Fruit fly (Drosophila melanogaster) whole organism, prepupa: ENCODE results near the gene brat.

Experiments used
- CG10631 ChIP-seq: fragments of 200-800 bp; sonication (Bioruptor generic); optimal IDR thresholded peaks from 2 replicates; lab custom pipeline; 2016; ENCODE audit warnings: missing biosample characterization, missing genetic modification characterization
- CG11294 ChIP-seq: fragments of 200-800 bp; sonication (Bioruptor generic); IDR thresholded peaks from 2 replicates; pipeline ENCODE4 v1.3.6; 2022; ENCODE audit warnings: missing biosample characterization, missing genetic modification characterization
- CG11762 ChIP-seq: fragments of 200-800 bp; sonication (Bioruptor generic); optimal IDR thresholded peaks from 3 replicates; lab custom pipeline; 2016; ENCODE audit warnings: missing biosample characterization, missing genetic modification characterization; ENCODE audit not compliant: insufficient read depth
- CG11902 ChIP-seq: fragments of 200-800 bp; sonication (Bioruptor generic); optimal IDR thresholded peaks from 3 replicates; lab custom pipeline; 2016; ENCODE audit warnings: missing biosample characterization, missing genetic modification characterization
- CG15336 ChIP-seq: fragments of 200-800 bp; sonication (Bioruptor generic); IDR thresholded peaks from 2 replicates; pipeline ENCODE4 v1.3.6; 2022; ENCODE audit warnings: missing biosample characterization, missing genetic modification characterization
- CG1621 ChIP-seq: fragments of 200-800 bp; sonication (Bioruptor generic); optimal IDR thresholded peaks from 3 replicates; lab custom pipeline; 2018; ENCODE audit warnings: missing biosample characterization, mild to moderate bottlenecking, missing genetic modification characterization
- CG16779 ChIP-seq: fragments of 200-800 bp; sonication (Bioruptor generic); optimal IDR thresholded peaks from 3 replicates; lab custom pipeline; 2017; ENCODE audit warnings: missing biosample characterization, mild to moderate bottlenecking, missing genetic modification characterization
- CG3032 ChIP-seq: fragments of 200-800 bp; optimal IDR thresholded peaks from 2 replicates; lab custom pipeline; 2019; ENCODE audit warnings: missing biosample characterization, mild to moderate bottlenecking, missing genetic modification characterization, moderate library complexity
- CG31627 ChIP-seq: fragments of 200-800 bp; sonication (Bioruptor generic); optimal IDR thresholded peaks from 3 replicates; lab custom pipeline; 2016; ENCODE audit warnings: missing biosample characterization, missing genetic modification characterization
- CG32006 ChIP-seq: fragments of 200-800 bp; sonication (Bioruptor generic); optimal IDR thresholded peaks from 3 replicates; lab custom pipeline; 2017; ENCODE audit warnings: missing biosample characterization, mild to moderate bottlenecking, missing genetic modification characterization
- CG3919 ChIP-seq: fragments of 200-800 bp; sonication (Bioruptor generic); optimal IDR thresholded peaks from 3 replicates; lab custom pipeline; 2016; ENCODE audit warnings: missing biosample characterization, missing genetic modification characterization
- CG4318 ChIP-seq: fragments of 200-800 bp; sonication (Bioruptor generic); optimal IDR thresholded peaks from 3 replicates; lab custom pipeline; 2017; ENCODE audit warnings: missing biosample characterization, mild to moderate bottlenecking, missing genetic modification characterization
- CG6163 ChIP-seq: fragments of 200-800 bp; sonication (Bioruptor generic); IDR thresholded peaks from 3 replicates; pipeline ENCODE4 v1.3.6; 2022; ENCODE audit warnings: missing biosample characterization, missing genetic modification characterization
- CG6792 ChIP-seq: fragments of 200-800 bp; sonication (Bioruptor generic); optimal IDR thresholded peaks from 3 replicates; lab custom pipeline; 2016; ENCODE audit warnings: missing biosample characterization, missing genetic modification characterization
- CG6854 ChIP-seq: fragments of 200-800 bp; sonication (Bioruptor generic); optimal IDR thresholded peaks from 2 replicates; lab custom pipeline; 2017; ENCODE audit warnings: missing biosample characterization, mild to moderate bottlenecking, missing genetic modification characterization
- CG7368 ChIP-seq: fragments of 200-800 bp; sonication (Bioruptor generic); optimal IDR thresholded peaks from 3 replicates; lab custom pipeline; 2016; ENCODE audit warnings: missing biosample characterization, missing genetic modification characterization
- CG8119 ChIP-seq: fragments of 200-800 bp; sonication (Bioruptor generic); IDR thresholded peaks from 3 replicates; pipeline ENCODE4 v1.3.6; 2022; ENCODE audit warnings: missing biosample characterization, missing genetic modification characterization
- CG8319 ChIP-seq: fragments of 200-800 bp; sonication (Bioruptor generic); optimal IDR thresholded peaks from 3 replicates; lab custom pipeline; 2016; ENCODE audit warnings: missing biosample characterization, missing genetic modification characterization
- CG8632 ChIP-seq: fragments of 200-800 bp; sonication (Bioruptor generic); optimal IDR thresholded peaks from 3 replicates; lab custom pipeline; 2016; ENCODE audit warnings: missing biosample characterization, missing genetic modification characterization
- CG9139 ChIP-seq: fragments of 200-800 bp; sonication (Bioruptor generic); optimal IDR thresholded peaks from 3 replicates; lab custom pipeline; 2017; ENCODE audit warnings: missing biosample characterization, mild to moderate bottlenecking, missing genetic modification characterization
- Eip75B ChIP-seq: fragments of 200-800 bp; sonication (Bioruptor generic); optimal IDR thresholded peaks from 3 replicates; lab custom pipeline; 2016; ENCODE audit warnings: missing biosample characterization, missing genetic modification characterization
- Eip93F ChIP-seq: fragments of 200-800 bp; sonication (Bioruptor generic); optimal IDR thresholded peaks from 2 replicates; lab custom pipeline; 2016; ENCODE audit warnings: missing biosample characterization, mild to moderate bottlenecking, missing genetic modification characterization
- Ets21C ChIP-seq: fragments of 200-800 bp; sonication (Bioruptor generic); optimal IDR thresholded peaks from 3 replicates; lab custom pipeline; 2016; ENCODE audit warnings: missing biosample characterization, missing genetic modification characterization
- Ets96B ChIP-seq: fragments of 200-800 bp; optimal IDR thresholded peaks from 2 replicates; lab custom pipeline; 2019; ENCODE audit warnings: missing biosample characterization, mild to moderate bottlenecking, missing genetic modification characterization, moderate library complexity
- Gug ChIP-seq: fragments of 200-800 bp; sonication (Bioruptor generic); IDR thresholded peaks from 2 replicates; pipeline ENCODE4 v1.3.6; 2022; ENCODE audit warnings: missing biosample characterization, missing genetic modification characterization
- Hr39 ChIP-seq: fragments of 200-800 bp; sonication (Bioruptor generic); optimal IDR thresholded peaks from 2 replicates; lab custom pipeline; 2016; ENCODE audit warnings: missing biosample characterization, missing genetic modification characterization
- Hr4 ChIP-seq: fragments of 200-800 bp; sonication (Bioruptor generic); optimal IDR thresholded peaks from 3 replicates; lab custom pipeline; 2016; ENCODE audit warnings: missing biosample characterization, missing genetic modification characterization
- Met ChIP-seq: fragments of 200-800 bp; sonication (Bioruptor generic); optimal IDR thresholded peaks from 3 replicates; lab custom pipeline; 2016; ENCODE audit warnings: missing biosample characterization, missing genetic modification characterization
- OdsH ChIP-seq: fragments of 200-800 bp; sonication (Bioruptor generic); optimal IDR thresholded peaks from 3 replicates; lab custom pipeline; 2016; ENCODE audit warnings: missing biosample characterization, missing genetic modification characterization
- Smox ChIP-seq: fragments of 200-800 bp; sonication (Bioruptor generic); optimal IDR thresholded peaks from 3 replicates; lab custom pipeline; 2016; ENCODE audit warnings: missing biosample characterization, missing genetic modification characterization
- Sox102F ChIP-seq: fragments of 200-800 bp; sonication (Bioruptor generic); optimal IDR thresholded peaks from 2 replicates; lab custom pipeline; 2016; ENCODE audit warnings: missing biosample characterization, mild to moderate bottlenecking, missing genetic modification characterization
- Sox14 ChIP-seq: fragments of 200-800 bp; sonication (Bioruptor generic); optimal IDR thresholded peaks from 3 replicates; lab custom pipeline; 2016; ENCODE audit warnings: missing biosample characterization, missing genetic modification characterization
- achi ChIP-seq: fragments of 200-800 bp; sonication (Bioruptor generic); optimal IDR thresholded peaks from 3 replicates; lab custom pipeline; 2016; ENCODE audit warnings: missing biosample characterization, missing genetic modification characterization
- cyc ChIP-seq: fragments of 200-800 bp; sonication (Bioruptor generic); optimal IDR thresholded peaks from 3 replicates; lab custom pipeline; 2016; ENCODE audit warnings: missing biosample characterization, missing genetic modification characterization
- dsx ChIP-seq: fragments of 200-800 bp; optimal IDR thresholded peaks from 3 replicates; lab custom pipeline; 2019; ENCODE audit warnings: missing biosample characterization, mild to moderate bottlenecking, missing genetic modification characterization, moderate library complexity; ENCODE audit not compliant: poor library complexity, severe bottlenecking
- fd59A ChIP-seq: fragments of 200-800 bp; sonication (Bioruptor generic); optimal IDR thresholded peaks from 2 replicates; lab custom pipeline; 2017; ENCODE audit warnings: missing biosample characterization, mild to moderate bottlenecking, missing genetic modification characterization, missing genetic modification reagents
- fd85E ChIP-seq: fragments of 200-800 bp; sonication (Bioruptor generic); optimal IDR thresholded peaks from 3 replicates; lab custom pipeline; 2016; ENCODE audit warnings: missing biosample characterization, missing genetic modification characterization
- fkh ChIP-seq: fragments of 200-800 bp; sonication (Bioruptor generic); optimal IDR thresholded peaks from 3 replicates; lab custom pipeline; 2017; ENCODE audit warnings: missing biosample characterization, mild to moderate bottlenecking, missing genetic modification characterization, moderate library complexity
- net ChIP-seq: fragments of 200-800 bp; sonication (Bioruptor generic); optimal IDR thresholded peaks from 3 replicates; lab custom pipeline; 2016; ENCODE audit warnings: missing biosample characterization, missing genetic modification characterization
- pdm3 ChIP-seq: fragments of 200-800 bp; sonication (Bioruptor generic); optimal IDR thresholded peaks from 3 replicates; lab custom pipeline; 2016; ENCODE audit warnings: missing biosample characterization, missing genetic modification characterization
- salr ChIP-seq, 2 experiments: fragments of 200-800 bp; sonication (Bioruptor generic); optimal IDR thresholded peaks; 3 replicates each; lab custom pipeline; 2016 to 2018; ENCODE audit warnings: missing biosample characterization in 2 of 2, missing genetic modification characterization in 2 of 2, mild to moderate bottlenecking in 1 of 2
- ss ChIP-seq, 2 experiments: fragments of 200-800 bp; sonication (Bioruptor generic); optimal IDR thresholded peaks; 2 replicates in 1 of 2; 3 replicates in 1 of 2; lab custom pipeline; 2017 to 2018; ENCODE audit warnings: mild to moderate bottlenecking in 2 of 2, missing biosample characterization in 2 of 2, missing genetic modification characterization in 2 of 2, moderate library complexity in 1 of 2
- svp ChIP-seq: fragments of 200-800 bp; sonication (Bioruptor generic); peaks from one replicate; lab custom pipeline; 2016; ENCODE audit warnings: missing biosample characterization, missing genetic modification characterization
- topi ChIP-seq: fragments of 200-800 bp; sonication (Bioruptor generic); optimal IDR thresholded peaks from 3 replicates; lab custom pipeline; 2016; ENCODE audit warnings: missing biosample characterization, missing genetic modification characterization
- vri ChIP-seq: fragments of 200-800 bp; sonication (Bioruptor generic); optimal IDR thresholded peaks from 3 replicates; lab custom pipeline; 2016; ENCODE audit warnings: missing biosample characterization, mild to moderate bottlenecking, missing genetic modification characterization

Gene brat

dm6 chr2L:19196443-19197044, 62.9 kb downstream of the brat start (continued):
- TF ChIP-seq OdsH (GFP tag; lab: Kevin White, UChicago): peak; percentile 81
- peak; percentile 51 for TF ChIP-seq CG11294 (GFP tag; lab: Robert Waterston, UW)
- peak; percentile 85 for TF ChIP-seq Hr39
- peak; percentile 83 for TF ChIP-seq Smox (GFP tag; lab: Kevin White, UChicago)
- peak; percentile 33 for TF ChIP-seq CG4318 (GFP tag; lab: Kevin White, UChicago)
- peak; percentile 58 to 85 for TF ChIP-seq salr (GFP tag; optimal IDR thresholded peaks at IDR 0.05; lab: Kevin White, UChicago)
- TF ChIP-seq CG6854 (GFP tag; lab: Kevin White, UChicago): peak; percentile 58
- TF ChIP-seq Ets21C (GFP tag; lab: Kevin White, UChicago): peak; percentile 82
- peak; percentile 72 for TF ChIP-seq Gug
- TF ChIP-seq CG32006: peak; percentile 47
- peak; percentile 82 to 86 for TF ChIP-seq ss (GFP tag; optimal IDR thresholded peaks at IDR 0.05; lab: Kevin White, UChicago)
- peak; percentile 83 for TF ChIP-seq CG3032 (tag; lab: Kevin White, UChicago)
- peak; percentile 88 for TF ChIP-seq Ets96B (tag; lab: Kevin White, UChicago)
- peak; percentile 78 for TF ChIP-seq net (GFP tag; lab: Kevin White, UChicago)
- peak; percentile 48 for TF ChIP-seq Eip93F (GFP tag; lab: Kevin White, UChicago)
- TF ChIP-seq pdm3 (GFP tag; lab: Kevin White, UChicago): peak; percentile 78
- TF ChIP-seq, all 60 proteins: peak for 57

- TF ChIP-seq Hr39 (no peak), Ets21C (GFP tag; lab: Kevin White, UChicago) (no peak), OdsH (GFP tag; lab: Kevin White, UChicago) (no peak), cyc (GFP tag; lab: Kevin White, UChicago) (no peak), CG10631 (no peak), CG8319 (no peak), vri (GFP tag; lab: Kevin White, UChicago) (no peak), Met (GFP tag; lab: Kevin White, UChicago) (no peak), ss (GFP tag; optimal IDR thresholded peaks at IDR 0.05; lab: Kevin White, UChicago) (no peak), fkh (GFP tag; lab: Kevin White, UChicago) (no peak)
Measured at dm6 chr2L:19198402-19198801, 64.8 kb downstream of the brat start.

- TF ChIP-seq CG9139 (GFP tag; lab: Kevin White, UChicago): no peak
- peak; percentile 49 for TF ChIP-seq Sox102F
- peak; percentile 50 for TF ChIP-seq OdsH (GFP tag; lab: Kevin White, UChicago)
- peak; percentile 39 for TF ChIP-seq Ets96B (tag; lab: Kevin White, UChicago)
- peak; percentile 43 for TF ChIP-seq net (GFP tag; lab: Kevin White, UChicago)
- no peak for TF ChIP-seq fkh (GFP tag; lab: Kevin White, UChicago)
- peak; percentile 39 for TF ChIP-seq dsx (GFP tag; lab: Kevin White, UChicago)
- peak; percentile 55 for TF ChIP-seq CG31627 (GFP tag; lab: Kevin White, UChicago)
- peak; percentile 33 for TF ChIP-seq topi (GFP tag; lab: Kevin White, UChicago)
- peak; percentile 31 for TF ChIP-seq vri (GFP tag; lab: Kevin White, UChicago)
- TF ChIP-seq CG16779 (tag; lab: Kevin White, UChicago): no peak
- peak; percentile 63 for TF ChIP-seq Met (GFP tag; lab: Kevin White, UChicago)
- TF ChIP-seq fd59A (GFP tag; lab: Kevin White, UChicago): peak; percentile 45
- no peak for TF ChIP-seq CG6163
- peak; percentile 42 for TF ChIP-seq CG11762 (GFP tag; lab: Kevin White, UChicago)
- TF ChIP-seq svp (GFP tag; lab: Kevin White, UChicago): peak; percentile 60
- no peak for TF ChIP-seq fd85E (GFP tag; lab: Kevin White, UChicago)
- TF ChIP-seq CG8632 (GFP tag; lab: Kevin White, UChicago): peak; percentile 17
- peak; percentile 16 for TF ChIP-seq Hr4 (GFP tag; lab: Kevin White, UChicago)
- peak; percentile 6 for TF ChIP-seq CG32006
- no peak for TF ChIP-seq CG11294 (GFP tag; lab: Robert Waterston, UW)
- TF ChIP-seq CG7368 (GFP tag; lab: Kevin White, UChicago): peak; percentile 30
- no peak for TF ChIP-seq CG8119 (GFP tag; lab: Robert Waterston, UW)
- peak; percentile 56 for TF ChIP-seq CG3919 (GFP tag; lab: Kevin White, UChicago)
- no peak for TF ChIP-seq Eip93F (GFP tag; lab: Kevin White, UChicago)
- TF ChIP-seq CG15336 (GFP tag; lab: Robert Waterston, UW): 0 out of 2 replicates have a peak, but pooled peaks have one; percentile 26
- TF ChIP-seq CG1621 (tag; lab: Kevin White, UChicago): peak; percentile 33
- TF ChIP-seq achi (GFP tag; lab: Kevin White, UChicago): peak; percentile 41
- no peak for TF ChIP-seq CG11902 (GFP tag; lab: Kevin White, UChicago)
- TF ChIP-seq Eip75B (GFP tag; lab: Kevin White, UChicago): peak; percentile 46
- TF ChIP-seq Sox14: peak; percentile 35
- peak; percentile 20 for TF ChIP-seq CG6792 (GFP tag; lab: Kevin White, UChicago)
- TF ChIP-seq Ets21C (GFP tag; lab: Kevin White, UChicago): no peak
Measured at dm6 chr2L:19200211-19200610, 66.6 kb downstream of the brat start.
